Worm (Caenorhabditis elegans) whole organism, young adult: ENCODE data around the gene T26E4.3.
A peak's percentile ranks its signal among the peaks of the same experiment; 100 is the strongest.

Experiments
- C06A6.2 ChIP-seq: fragments of 200-800 bp; sonication (Bioruptor generic); conservative IDR thresholded peaks from 2 replicates; pipeline ENCODE4 v1.3.6; 2022; ENCODE audit warnings: missing genetic modification characterization, missing compliant biosample characterization
- C17E4.6 ChIP-seq: fragments of 200-800 bp; sonication (Bioruptor generic); IDR thresholded peaks from 2 replicates; pipeline ENCODE4 v1.3.6; 2022; ENCODE audit warnings: missing genetic modification reagents, missing genetic modification characterization, missing compliant biosample characterization
- D2030.7 ChIP-seq: fragments of 200-800 bp; sonication (Bioruptor generic); IDR thresholded peaks from 2 replicates; pipeline ENCODE4 v1.3.6; 2022; ENCODE audit warnings: missing genetic modification reagents, missing genetic modification characterization, missing compliant biosample characterization
- F23B12.7 ChIP-seq: sonication (generic microtip); optimal IDR thresholded peaks from 2 replicates; lab custom pipeline; 2017; ENCODE audit warnings: missing genetic modification characterization, mild to moderate bottlenecking, missing compliant biosample characterization, antibody characterized with exemption, moderate library complexity; ENCODE audit not compliant: insufficient read depth
- F55B11.4 ChIP-seq: sonication (generic microtip); optimal IDR thresholded peaks from 2 replicates; lab custom pipeline; 2016; ENCODE audit warnings: missing compliant biosample characterization, missing genetic modification characterization, borderline replicate concordance; ENCODE audit not compliant: insufficient read depth
- Y56A3A.18 ChIP-seq: fragments of 200-800 bp; sonication (Bioruptor generic); IDR thresholded peaks from 2 replicates; pipeline ENCODE4 v1.3.6; 2022; ENCODE audit warnings: missing genetic modification reagents, missing genetic modification characterization, missing compliant biosample characterization
- Y95B8A.8 ChIP-seq: fragments of 200-800 bp; sonication (Bioruptor generic); IDR thresholded peaks from 2 replicates; pipeline ENCODE4 v1.3.6; 2022; ENCODE audit warnings: missing genetic modification reagents, missing genetic modification characterization, missing compliant biosample characterization
- ama-1 ChIP-seq, 3 experiments: fragments of 150-350 bp in 1 of 3; sonication (generic microtip) in 2 of 3; optimal IDR thresholded peaks; 2 replicates each; lab custom pipeline; 2014 to 2018; ENCODE audit warnings: missing biosample characterization in 2 of 3, missing genetic modification characterization in 2 of 3, missing genetic modification reagents in 2 of 3
- aptf-2 ChIP-seq: fragments of 200-800 bp; sonication (Bioruptor generic); conservative IDR thresholded peaks from 2 replicates; pipeline ENCODE4 v1.3.6; 2022; ENCODE audit warnings: missing genetic modification reagents, missing genetic modification characterization, missing compliant biosample characterization
- atf-7 ChIP-seq: sonication (generic microtip); optimal IDR thresholded peaks from 2 replicates; lab custom pipeline; 2017; ENCODE audit warnings: mild to moderate bottlenecking, missing genetic modification characterization, missing compliant biosample characterization
- athp-1 ChIP-seq: sonication (generic microtip); optimal IDR thresholded peaks from 2 replicates; lab custom pipeline; 2017; ENCODE audit warnings: mild to moderate bottlenecking, missing genetic modification characterization, missing compliant biosample characterization
- attf-5 ChIP-seq: fragments of 200-800 bp; sonication (Bioruptor generic); optimal IDR thresholded peaks from 2 replicates; lab custom pipeline; 2018; ENCODE audit warnings: mild to moderate bottlenecking, missing genetic modification characterization, missing compliant biosample characterization
- bed-2 ChIP-seq: fragments of 200-800 bp; sonication (Bioruptor generic); IDR thresholded peaks from 2 replicates; pipeline ENCODE4 v1.3.6; 2022; ENCODE audit warnings: missing genetic modification reagents, missing genetic modification characterization, missing compliant biosample characterization
- cebp-2 ChIP-seq: fragments of 200-800 bp; sonication (Bioruptor generic); IDR thresholded peaks from 2 replicates; pipeline ENCODE4 v1.3.6; 2022; ENCODE audit warnings: missing genetic modification characterization, missing compliant biosample characterization
- ceh-100 ChIP-seq: fragments of 200-800 bp; sonication (Bioruptor generic); IDR thresholded peaks from 2 replicates; pipeline ENCODE4 v1.3.6; 2022; ENCODE audit warnings: missing genetic modification reagents, missing genetic modification characterization, missing compliant biosample characterization
- ceh-27 ChIP-seq: fragments of 200-800 bp; sonication (Bioruptor generic); optimal IDR thresholded peaks from 2 replicates; lab custom pipeline; 2018; ENCODE audit warnings: mild to moderate bottlenecking, missing genetic modification characterization, moderate library complexity, missing compliant biosample characterization
- ceh-91 ChIP-seq: fragments of 200-800 bp; sonication (Bioruptor generic); IDR thresholded peaks from 2 replicates; pipeline ENCODE4 v1.3.6; 2022; ENCODE audit warnings: missing genetic modification reagents, missing genetic modification characterization, missing compliant biosample characterization
- efl-1 ChIP-seq: fragments of 150-350 bp; optimal IDR thresholded peaks from 2 replicates; lab custom pipeline; 2014; ENCODE audit warnings: missing biosample characterization, missing genetic modification reagents, missing genetic modification characterization
- egl-18 ChIP-seq: fragments of 200-800 bp; sonication (Bioruptor generic); IDR thresholded peaks from 2 replicates; pipeline ENCODE4 v1.3.6; 2022; ENCODE audit warnings: missing genetic modification reagents, missing genetic modification characterization, missing compliant biosample characterization
- ekl-4 ChIP-seq: fragments of 200-800 bp; sonication (Bioruptor generic); IDR thresholded peaks from 2 replicates; pipeline ENCODE4 v1.3.6; 2022; ENCODE audit warnings: missing genetic modification reagents, missing genetic modification characterization, missing compliant biosample characterization
- ets-4 ChIP-seq: fragments of 200-800 bp; sonication (Bioruptor generic); optimal IDR thresholded peaks from 2 replicates; lab custom pipeline; 2018; ENCODE audit warnings: mild to moderate bottlenecking, missing genetic modification characterization, missing compliant biosample characterization
- gei-17 ChIP-seq: fragments of 200-800 bp; sonication (Bioruptor generic); optimal IDR thresholded peaks from 2 replicates; lab custom pipeline; 2018; ENCODE audit warnings: mild to moderate bottlenecking, missing genetic modification characterization, missing compliant biosample characterization
- hrde-1 ChIP-seq: sonication (generic microtip); optimal IDR thresholded peaks from 2 replicates; lab custom pipeline; 2016; ENCODE audit warnings: missing genetic modification characterization, mild to moderate bottlenecking, missing compliant biosample characterization, moderate library complexity, missing genotype, missing genetic modification reagents, borderline replicate concordance
- hsf-1 ChIP-seq: fragments of 200-800 bp; sonication (Bioruptor generic); IDR thresholded peaks from 2 replicates; pipeline ENCODE4 v1.3.6; 2022; ENCODE audit warnings: missing genetic modification reagents, missing genetic modification characterization, missing compliant biosample characterization
- lag-1 ChIP-seq: fragments of 200-800 bp; sonication (Bioruptor generic); IDR thresholded peaks from 2 replicates; pipeline ENCODE4 v1.3.6; 2022; ENCODE audit warnings: missing genetic modification reagents, missing genetic modification characterization, missing compliant biosample characterization
- lin-40 ChIP-seq: sonication (generic microtip); optimal IDR thresholded peaks from 2 replicates; lab custom pipeline; 2016; ENCODE audit warnings: missing genetic modification characterization, mild to moderate bottlenecking, missing compliant biosample characterization, missing genotype, missing genetic modification reagents
- lin-54 ChIP-seq: fragments of 200-800 bp; sonication (Bioruptor generic); optimal IDR thresholded peaks from 2 replicates; lab custom pipeline; 2018; ENCODE audit warnings: mild to moderate bottlenecking, missing genetic modification characterization, missing compliant biosample characterization
- lsl-1 ChIP-seq: fragments of 200-800 bp; sonication (Bioruptor generic); optimal IDR thresholded peaks from 2 replicates; lab custom pipeline; 2018; ENCODE audit warnings: mild to moderate bottlenecking, missing genetic modification characterization, moderate library complexity, missing compliant biosample characterization
- lsy-27 ChIP-seq: sonication (generic microtip); optimal IDR thresholded peaks from 2 replicates; lab custom pipeline; 2017; ENCODE audit warnings: missing genetic modification characterization, mild to moderate bottlenecking, missing compliant biosample characterization, antibody characterized with exemption, missing genotype, borderline replicate concordance; ENCODE audit not compliant: insufficient read depth
- madf-6 ChIP-seq: fragments of 200-800 bp; sonication (Bioruptor generic); IDR thresholded peaks from 2 replicates; pipeline ENCODE4 v1.3.6; 2022; ENCODE audit warnings: missing genetic modification reagents, missing genetic modification characterization, missing compliant biosample characterization
- mcd-1 ChIP-seq: fragments of 200-800 bp; sonication (Bioruptor generic); IDR thresholded peaks from 2 replicates; pipeline ENCODE4 v1.3.6; 2022; ENCODE audit warnings: missing genetic modification reagents, missing genetic modification characterization, missing compliant biosample characterization
- mes-4 ChIP-seq: sonication (generic microtip); optimal IDR thresholded peaks from 2 replicates; lab custom pipeline; 2016; ENCODE audit warnings: missing genotype, missing genetic modification characterization, missing compliant biosample characterization
- nfya-2 ChIP-seq: fragments of 200-800 bp; sonication (Bioruptor generic); IDR thresholded peaks from 2 replicates; pipeline ENCODE4 v1.3.6; 2022; ENCODE audit warnings: missing genetic modification reagents, missing genetic modification characterization, missing compliant biosample characterization
- nhr-27 ChIP-seq: fragments of 200-800 bp; sonication (Bioruptor generic); optimal IDR thresholded peaks from 2 replicates; lab custom pipeline; 2018; ENCODE audit warnings: mild to moderate bottlenecking, missing genetic modification characterization, moderate library complexity, missing compliant biosample characterization
- rec-8 ChIP-seq, 2 experiments: sonication (generic microtip); optimal IDR thresholded peaks; 2 replicates each; lab custom pipeline; 2016; ENCODE audit warnings: mild to moderate bottlenecking in 2 of 2, missing genetic modification characterization in 2 of 2, missing genetic modification reagents in 2 of 2, missing genotype in 2 of 2, missing biosample characterization in 1 of 2, missing compliant biosample characterization in 1 of 2, moderate library complexity in 1 of 2
- sdz-38 ChIP-seq: sonication (generic microtip); optimal IDR thresholded peaks from 2 replicates; lab custom pipeline; 2016; ENCODE audit warnings: missing genotype, missing genetic modification characterization, missing compliant biosample characterization
- sea-2 ChIP-seq: fragments of 200-800 bp; sonication (Bioruptor generic); IDR thresholded peaks from 2 replicates; pipeline ENCODE4 v1.3.6; 2022; ENCODE audit warnings: missing genetic modification characterization, missing compliant biosample characterization
- ztf-18 ChIP-seq: sonication (generic microtip); optimal IDR thresholded peaks from 2 replicates; lab custom pipeline; 2016; ENCODE audit warnings: missing genotype, mild to moderate bottlenecking, missing genetic modification characterization, missing compliant biosample characterization
- ztf-25 ChIP-seq: fragments of 200-800 bp; sonication (Bioruptor generic); IDR thresholded peaks from 2 replicates; pipeline ENCODE4 v1.3.6; 2022; ENCODE audit warnings: missing genetic modification reagents, missing genetic modification characterization, missing compliant biosample characterization
- ztf-26 ChIP-seq: sonication (generic microtip); optimal IDR thresholded peaks from 2 replicates; lab custom pipeline; 2017; ENCODE audit warnings: missing genetic modification characterization, missing compliant biosample characterization
- ztf-28 ChIP-seq: fragments of 200-800 bp; sonication (Bioruptor generic); IDR thresholded peaks from 2 replicates; pipeline ENCODE4 v1.3.6; 2022; ENCODE audit warnings: missing genetic modification reagents, missing genetic modification characterization, missing compliant biosample characterization

Gene T26E4.3

DNA sequence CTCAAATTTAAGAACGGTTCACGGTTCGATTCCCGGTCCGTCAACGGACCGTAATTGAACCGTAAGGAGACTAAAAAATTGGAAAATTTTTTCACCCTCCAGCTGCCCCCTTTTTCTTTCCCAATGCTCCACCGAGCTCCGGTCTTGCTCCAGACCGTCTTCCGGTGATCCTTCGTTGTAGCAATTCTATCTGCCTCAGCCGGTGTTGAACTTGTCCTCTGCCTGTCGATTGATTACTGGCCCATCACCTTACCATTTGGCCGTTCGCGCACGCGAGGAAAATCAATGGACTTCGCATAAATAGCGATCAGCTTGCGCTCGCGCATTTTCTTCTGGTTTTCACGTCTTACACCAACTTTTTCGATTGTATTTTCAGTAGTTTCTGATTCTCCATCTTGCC is 15.2 kb upstream of the T26E4.3 start (continued):
- peak; percentile 74 for TF ChIP-seq ceh-100 (GFP tag; lab: Robert Waterston, UW)
- TF ChIP-seq Y95B8A.8 (GFP tag; lab: Robert Waterston, UW), result peak; percentile 69; the same call in 1 of the 2 replicates
- peak; percentile 52 for TF ChIP-seq lin-54 (GFP tag; lab: Kevin White, UChicago)
- peak; percentile 77; the same call in 1 of the 2 replicates for TF ChIP-seq ztf-28
- peak; percentile 22 for TF ChIP-seq mes-4 (tag; lab: Kevin White, UChicago)
- peak; percentile 94; the same call in 1 of the 2 replicates for TF ChIP-seq cebp-2 (GFP tag; lab: Robert Waterston, UW)
- peak; percentile 84 for TF ChIP-seq C17E4.6 (GFP tag; lab: Robert Waterston, UW)
- TF ChIP-seq hsf-1 (GFP tag; lab: Robert Waterston, UW), result peak; percentile 69

DNA sequence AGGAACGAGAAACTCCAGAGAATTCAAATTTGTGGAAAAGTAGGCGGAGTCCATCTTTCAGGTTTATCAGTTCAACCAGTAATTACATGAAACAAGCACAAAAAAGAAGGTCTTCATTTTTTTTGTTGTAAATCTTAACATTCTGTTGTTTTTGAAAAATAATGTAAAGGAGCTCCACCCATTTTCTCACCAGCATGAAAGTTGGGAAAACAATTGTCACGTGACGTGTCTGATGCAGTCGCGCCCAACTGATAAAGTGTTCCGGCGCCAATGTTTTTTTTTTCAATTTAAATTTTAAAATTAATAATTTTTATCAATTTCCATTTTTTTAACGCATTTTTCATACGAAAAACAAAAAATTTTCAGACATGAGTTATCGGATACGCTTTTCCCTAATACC is 13.5 kb upstream of the T26E4.3 start, which contains the start of gene F57A10.4:
Gene F57A10.4 (plus strand): TSS at position 367 of the 400 bp plus-strand sequence.
- TF ChIP-seq efl-1 (GFP tag; lab: Kevin White, UChicago), result peak; percentile 45
- TF ChIP-seq mcd-1 (GFP tag; lab: Robert Waterston, UW), result peak; percentile 36; the same call in 1 of the 2 replicates
- peak; percentile 46; the same call in 1 of the 2 replicates for TF ChIP-seq D2030.7 (GFP tag; lab: Robert Waterston, UW)
- peak; percentile 29; the same call in 1 of the 2 replicates for TF ChIP-seq ceh-91 (GFP tag; lab: Robert Waterston, UW)
- peak; percentile 38; the same call in 1 of the 2 replicates for TF ChIP-seq madf-6 (GFP tag; lab: Robert Waterston, UW)
- no peak for TF ChIP-seq hrde-1 (tag; lab: Kevin White, UChicago)
- peak; percentile 35 for TF ChIP-seq ztf-18 (tag; lab: Kevin White, UChicago)
- TF ChIP-seq ekl-4 (GFP tag; lab: Robert Waterston, UW), result no peak
- TF ChIP-seq lag-1, result no peak
- no peak for TF ChIP-seq ceh-27
- no peak for TF ChIP-seq bed-2
- peak; percentile 85 for TF ChIP-seq ceh-100 (GFP tag; lab: Robert Waterston, UW)
- no peak for TF ChIP-seq ama-1 (optimal IDR thresholded peaks at IDR 0.05; lab: Kevin White, UChicago)
- TF ChIP-seq ama-1 (GFP tag; optimal IDR thresholded peaks at IDR 0.05; lab: Kevin White, UChicago), result no peak
- no peak for TF ChIP-seq egl-18
- TF ChIP-seq atf-7 (tag; lab: Kevin White, UChicago), result no peak
- TF ChIP-seq, all 124 proteins: peak for 7

DNA sequence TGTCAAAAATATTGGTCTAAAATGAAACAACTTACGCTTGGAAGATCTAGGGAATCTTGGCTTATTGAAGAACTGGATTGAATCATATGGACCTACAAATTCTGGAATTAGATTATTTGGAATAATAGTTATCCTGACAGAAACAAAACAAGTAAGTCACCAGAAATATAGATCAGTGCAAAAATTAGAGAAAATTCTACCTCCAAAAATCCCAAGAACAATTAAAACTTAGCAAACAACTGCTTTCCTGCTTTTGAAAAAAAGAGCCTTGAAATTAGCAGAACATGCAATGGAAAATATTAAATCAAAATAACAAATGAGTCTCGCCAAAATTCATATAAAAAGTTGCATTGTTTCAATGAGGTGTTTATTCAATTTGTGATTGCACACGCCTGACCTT is 9.5 kb upstream of the T26E4.3 start, which contains the start of gene nhr-60:
Gene nhr-60 (minus strand): TSS at position 101 of the 400 bp plus-strand sequence.
- TF ChIP-seq C06A6.2 (GFP tag; lab: Robert Waterston, UW) (no peak), nfya-2 (GFP tag; lab: Robert Waterston, UW) (no peak), athp-1 (no peak), ceh-27 (no peak), ztf-26 (no peak), atf-7 (tag; lab: Kevin White, UChicago) (no peak), gei-17 (GFP tag; lab: Kevin White, UChicago) (no peak), lin-40 (tag; lab: Kevin White, UChicago) (no peak), F55B11.4 (tag; lab: Kevin White, UChicago) (no peak), ekl-4 (GFP tag; lab: Robert Waterston, UW) (no peak), ceh-91 (GFP tag; lab: Robert Waterston, UW) (no peak), nhr-27 (tag; lab: Kevin White, UChicago) (no peak), sdz-38 (no peak), ztf-28 (no peak), F23B12.7 (no peak), bed-2 (no peak), sea-2 (GFP tag; lab: Robert Waterston, UW) (no peak)

DNA sequence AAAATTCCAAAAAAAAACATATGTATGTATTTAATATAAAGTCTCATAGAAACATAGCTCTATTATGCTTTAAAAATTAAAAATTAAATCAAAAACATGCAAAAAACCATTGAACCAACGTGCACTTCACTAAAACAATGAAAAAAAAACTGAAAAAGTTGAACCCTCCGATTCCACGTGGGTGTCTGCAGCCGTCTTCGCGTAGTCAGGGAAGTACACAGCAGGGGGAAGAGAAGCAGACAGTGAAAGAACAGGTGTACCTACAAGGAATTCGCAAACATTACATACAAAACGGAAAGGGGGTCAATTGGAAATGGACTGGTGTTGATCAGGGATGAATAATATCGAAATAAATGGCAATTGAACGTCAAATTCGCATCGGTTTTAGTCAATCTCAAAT is 8.7 kb upstream of the T26E4.3 start:
- TF ChIP-seq ets-4 (GFP tag; lab: Kevin White, UChicago), result no peak
- no peak for TF ChIP-seq Y56A3A.18 (GFP tag; lab: Robert Waterston, UW)
- TF ChIP-seq rec-8 (tag; optimal IDR thresholded peaks at IDR 0.05; lab: Kevin White, UChicago), result no peak
- TF ChIP-seq lsy-27 (tag; lab: Kevin White, UChicago), result no peak
- no peak for TF ChIP-seq lsl-1 (GFP tag; lab: Kevin White, UChicago)
- no peak for TF ChIP-seq attf-5 (GFP tag; lab: Kevin White, UChicago)
- no peak for TF ChIP-seq ama-1 (optimal IDR thresholded peaks at IDR 0.05; lab: Kevin White, UChicago)
- TF ChIP-seq ama-1 (GFP tag; optimal IDR thresholded peaks at IDR 0.05; lab: Kevin White, UChicago), result no peak
- TF ChIP-seq aptf-2 (GFP tag; lab: Robert Waterston, UW), result no peak
- TF ChIP-seq ztf-25 (GFP tag; lab: Robert Waterston, UW), result no peak
- no peak for TF ChIP-seq C17E4.6 (GFP tag; lab: Robert Waterston, UW)
